Fruit fly (Drosophila melanogaster) whole organism, wandering third instar larva: ENCODE measurements around the gene SIFaR.

Source experiments
- Abd-B ChIP-seq: fragments of >200 bp; optimal IDR thresholded peaks from 2 replicates; lab custom pipeline; 2017; ENCODE audit warnings: missing biosample characterization, missing genetic modification characterization
- CG32264 ChIP-seq: fragments of 200-800 bp; sonication (Bioruptor generic); optimal IDR thresholded peaks from 2 replicates; lab custom pipeline; 2016; ENCODE audit warnings: missing biosample characterization, missing genetic modification characterization
- CG9705 ChIP-seq: fragments of 200-800 bp; sonication (Bioruptor generic); optimal IDR thresholded peaks from 2 replicates; lab custom pipeline; 2018; ENCODE audit warnings: missing biosample characterization, mild to moderate bottlenecking, missing genetic modification characterization
- CrebA ChIP-seq: fragments of 200-800 bp; sonication (Bioruptor generic); optimal IDR thresholded peaks from 2 replicates; lab custom pipeline; 2016; ENCODE audit warnings: missing biosample characterization, mild to moderate bottlenecking, missing genetic modification characterization, borderline replicate concordance
- Dfd ChIP-seq: fragments of >200 bp; optimal IDR thresholded peaks from 2 replicates; lab custom pipeline; 2017; ENCODE audit warnings: missing biosample characterization, missing genetic modification characterization
- Dif ChIP-seq: fragments of 200-275, 200-300 bp; sonication (Bioruptor generic); optimal IDR thresholded peaks from 2 replicates; lab custom pipeline; 2018; ENCODE audit warnings: missing biosample characterization, missing genetic modification characterization; ENCODE audit not compliant: partially characterized antibody
- GATAd ChIP-seq: sonication (Bioruptor generic); optimal IDR thresholded peaks from 2 replicates; lab custom pipeline; 2016; ENCODE audit warnings: missing biosample characterization, missing genetic modification characterization
- HLH106 ChIP-seq: fragments of 200-800 bp; optimal IDR thresholded peaks from 3 replicates; lab custom pipeline; 2019; ENCODE audit warnings: missing biosample characterization, mild to moderate bottlenecking, missing genetic modification characterization, moderate library complexity
- Hnf4 ChIP-seq: fragments of 200-800 bp; sonication (Bioruptor generic); optimal IDR thresholded peaks from 2 replicates; lab custom pipeline; 2016; ENCODE audit warnings: missing biosample characterization, mild to moderate bottlenecking, missing genetic modification characterization
- Hr78 ChIP-seq: fragments of >200 bp; optimal IDR thresholded peaks from 2 replicates; lab custom pipeline; 2017; ENCODE audit warnings: missing biosample characterization, missing genetic modification characterization
- Hr83 ChIP-seq: fragments of 200-300 bp; sonication (Bioruptor generic); optimal IDR thresholded peaks from 2 replicates; lab custom pipeline; 2016; ENCODE audit warnings: missing biosample characterization, mild to moderate bottlenecking, missing genetic modification characterization, moderate library complexity; ENCODE audit not compliant: poor library complexity, severe bottlenecking
- Jra ChIP-seq: sonication (Bioruptor generic); optimal IDR thresholded peaks from 2 replicates; lab custom pipeline; 2016; ENCODE audit warnings: missing biosample characterization, missing genetic modification characterization
- Mio ChIP-seq: sonication (Bioruptor generic); optimal IDR thresholded peaks from 2 replicates; lab custom pipeline; 2016; ENCODE audit warnings: missing biosample characterization, missing genetic modification characterization
- Myc ChIP-seq: fragments of >200 bp; optimal IDR thresholded peaks from 2 replicates; lab custom pipeline; 2017
- N ChIP-seq: fragments of >200 bp; optimal IDR thresholded peaks from 2 replicates; lab custom pipeline; 2018; ENCODE audit warnings: missing biosample characterization, missing external identifiers, missing genetic modification characterization
- OdsH ChIP-seq: fragments of 200-800 bp; sonication (Bioruptor generic); optimal IDR thresholded peaks from 2 replicates; lab custom pipeline; 2016; ENCODE audit warnings: missing biosample characterization, mild to moderate bottlenecking, missing genetic modification characterization
- Rel ChIP-seq, 2 experiments: fragments of 200-800 bp; sonication (Bioruptor generic) in 1 of 2; optimal IDR thresholded peaks; 2 replicates in 1 of 2; 3 replicates in 1 of 2; lab custom pipeline; 2016 to 2019; ENCODE audit warnings: mild to moderate bottlenecking in 2 of 2, missing biosample characterization in 2 of 2, missing genetic modification characterization in 2 of 2, moderate library complexity in 1 of 2
- Sp1 ChIP-seq: fragments of 200-800 bp; sonication (Bioruptor generic); optimal IDR thresholded peaks from 3 replicates; lab custom pipeline; 2019; ENCODE audit warnings: missing biosample characterization, mild to moderate bottlenecking, missing genetic modification characterization, moderate library complexity
- Vsx2 ChIP-seq: fragments of 200-300, 225-300 bp; sonication (Bioruptor generic); optimal IDR thresholded peaks from 2 replicates; lab custom pipeline; 2018; ENCODE audit warnings: missing biosample characterization, missing genetic modification characterization; ENCODE audit not compliant: partially characterized antibody
- br ChIP-seq: fragments of 200-800 bp; sonication (Bioruptor generic); optimal IDR thresholded peaks from 2 replicates; lab custom pipeline; 2016; ENCODE audit warnings: missing biosample characterization, missing genetic modification characterization
- brk ChIP-seq: fragments of 200-800 bp; sonication (Bioruptor generic); optimal IDR thresholded peaks from 2 replicates; lab custom pipeline; 2016; ENCODE audit warnings: missing biosample characterization, mild to moderate bottlenecking, missing genetic modification characterization
- dl ChIP-seq, 2 experiments: fragments of 175-275, 200-275 bp in 1 of 2; fragments of 200-275 bp in 1 of 2; sonication (Bioruptor generic); optimal IDR thresholded peaks; lab custom pipeline; 2018; ENCODE audit warnings: mild to moderate bottlenecking in 2 of 2, missing biosample characterization in 2 of 2, missing genetic modification characterization in 2 of 2, moderate library complexity in 2 of 2; ENCODE audit not compliant: partially characterized antibody in 2 of 2, insufficient read depth in 1 of 2
- dmrt93B ChIP-seq: fragments of 200-800 bp; sonication (Bioruptor generic); optimal IDR thresholded peaks from 2 replicates; lab custom pipeline; 2018; ENCODE audit warnings: missing biosample characterization, mild to moderate bottlenecking, missing genetic modification characterization
- dsf ChIP-seq: sonication (Bioruptor generic); optimal IDR thresholded peaks from 2 replicates; lab custom pipeline; 2016; ENCODE audit warnings: missing biosample characterization, missing genetic modification characterization, borderline replicate concordance
- ey ChIP-seq: fragments of 200-800 bp; sonication (Bioruptor generic); optimal IDR thresholded peaks from 2 replicates; lab custom pipeline; 2016; ENCODE audit warnings: missing biosample characterization, missing genetic modification characterization
- foxo ChIP-seq, 2 experiments: fragments of 200-800 bp; sonication (Bioruptor generic); optimal IDR thresholded peaks; 2 replicates in 1 of 2; 3 replicates in 1 of 2; lab custom pipeline; 2016 to 2017; ENCODE audit warnings: missing biosample characterization in 2 of 2, missing genetic modification characterization in 2 of 2
- fru ChIP-seq: fragments of 200-800 bp; sonication (Bioruptor generic); optimal IDR thresholded peaks from 3 replicates; lab custom pipeline; 2016; ENCODE audit warnings: missing biosample characterization, mild to moderate bottlenecking, missing genetic modification characterization
- h ChIP-seq: fragments of 200-800 bp; sonication (Bioruptor generic); optimal IDR thresholded peaks from 3 replicates; lab custom pipeline; 2016; ENCODE audit warnings: missing biosample characterization, mild to moderate bottlenecking, missing genetic modification characterization
- jim ChIP-seq: fragments of 175-275, 200-325 bp; sonication (Bioruptor generic); optimal IDR thresholded peaks from 2 replicates; lab custom pipeline; 2016; ENCODE audit warnings: missing biosample characterization, mild to moderate bottlenecking, missing genetic modification characterization
- lola ChIP-seq: fragments of >200 bp; optimal IDR thresholded peaks from 2 replicates; lab custom pipeline; 2017; ENCODE audit warnings: missing biosample characterization, missing genetic modification characterization
- pan ChIP-seq: fragments of >200 bp; optimal IDR thresholded peaks from 2 replicates; lab custom pipeline; 2017
- psq ChIP-seq: fragments of 200-800 bp; sonication (Bioruptor generic); optimal IDR thresholded peaks from 3 replicates; lab custom pipeline; 2017; ENCODE audit warnings: missing biosample characterization, mild to moderate bottlenecking, missing genetic modification characterization, moderate library complexity
- rgr ChIP-seq: fragments of 200-800 bp; sonication (Bioruptor generic); optimal IDR thresholded peaks from 3 replicates; lab custom pipeline; 2016; ENCODE audit warnings: missing biosample characterization, mild to moderate bottlenecking, missing genetic modification characterization
- sage ChIP-seq: fragments of 200-800 bp; sonication (Bioruptor generic); optimal IDR thresholded peaks from 2 replicates; lab custom pipeline; 2016; ENCODE audit warnings: missing biosample characterization, mild to moderate bottlenecking, missing genetic modification characterization
- sv ChIP-seq: fragments of 200-800 bp; sonication (Bioruptor generic); optimal IDR thresholded peaks from 3 replicates; lab custom pipeline; 2016; ENCODE audit warnings: missing biosample characterization, missing genetic modification characterization
- tai ChIP-seq: sonication (Bioruptor generic); optimal IDR thresholded peaks from 2 replicates; lab custom pipeline; 2016; ENCODE audit warnings: missing biosample characterization, missing genetic modification characterization
- usp ChIP-seq: fragments of >200 bp; optimal IDR thresholded peaks from 2 replicates; lab custom pipeline; 2017; ENCODE audit warnings: missing biosample characterization, missing genetic modification characterization
- woc ChIP-seq: sonication (Bioruptor generic); optimal IDR thresholded peaks from 2 replicates; lab custom pipeline; 2016; ENCODE audit warnings: missing biosample characterization, mild to moderate bottlenecking, missing genetic modification characterization

SIFaR gene

DNA sequence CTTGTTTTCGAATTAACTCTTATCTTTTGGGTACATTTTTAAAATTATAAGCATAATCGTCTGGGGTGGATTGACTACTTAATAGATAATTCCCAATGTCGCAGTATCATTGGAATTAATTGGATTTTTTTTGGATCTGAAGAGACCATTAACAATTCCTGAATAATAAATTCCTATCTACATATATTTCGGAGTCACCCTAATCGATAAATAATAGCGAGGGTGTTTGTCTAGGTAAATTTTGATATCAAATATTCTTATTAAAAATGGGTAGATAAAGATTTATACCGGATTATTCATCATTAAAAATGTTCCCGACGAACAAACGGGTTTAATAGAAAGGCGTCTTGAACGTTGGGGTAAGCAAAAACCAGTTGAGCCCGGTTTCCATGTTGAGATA lies 18.9 kb downstream of the SIFaR start:
- TF ChIP-seq sv (GFP tag; lab: Kevin White, UChicago) (no peak), ey (GFP tag; lab: Kevin White, UChicago) (no peak)

- TF ChIP-seq Abd-B (GFP tag; lab: Kevin White, UChicago) (no peak), sv (GFP tag; lab: Kevin White, UChicago) (peak; percentile 8), sage (GFP tag; lab: Kevin White, UChicago) (peak; percentile 3), Hr83 (GFP tag; lab: Kevin White, UChicago) (peak; percentile 85), rgr (GFP tag; lab: Kevin White, UChicago) (peak; percentile 57), Jra (GFP tag; lab: Kevin White, UChicago) (peak; percentile 43), fru (GFP tag; lab: Kevin White, UChicago) (peak; percentile 51), Dif (GFP tag; lab: Kevin White, UChicago) (no peak), Hr78 (GFP tag; lab: Kevin White, UChicago) (no peak), Mio (GFP tag; lab: Kevin White, UChicago) (no peak), dsf (GFP tag; lab: Kevin White, UChicago) (no peak), brk (no peak), Myc (no peak), dmrt93B (GFP tag; lab: Kevin White, UChicago) (no peak), GATAd (peak; percentile 59), CG32264 (GFP tag; lab: Kevin White, UChicago) (no peak), Rel (GFP tag; optimal IDR thresholded peaks at IDR 0.05; lab: Kevin White, UChicago) (no peak), Rel (tag; optimal IDR thresholded peaks at IDR 0.05; lab: Kevin White, UChicago) (peak; percentile 51), CG9705 (GFP tag; lab: Kevin White, UChicago) (no peak), foxo (GFP tag; optimal IDR thresholded peaks at IDR 0.05; lab: Kevin White, UChicago) (peak in 1 of 2 experiments; percentile 65), br (GFP tag; lab: Kevin White, UChicago) (peak; percentile 5), Vsx2 (GFP tag; lab: Kevin White, UChicago) (no peak), lola (GFP tag; lab: Kevin White, UChicago) (no peak), usp (no peak), dl (GFP tag; optimal IDR thresholded peaks at IDR 0.05; lab: Kevin White, UChicago; ENCODE audit: insufficient read depth in 1 of 2, partially characterized antibody in 2 of 2) (no peak), HLH106 (tag; lab: Kevin White, UChicago) (peak; percentile 35), tai (GFP tag; lab: Kevin White, UChicago) (no peak), Dfd (no peak), Hnf4 (GFP tag; lab: Kevin White, UChicago) (peak; percentile 75), jim (GFP tag; lab: Kevin White, UChicago) (no peak), N (GFP tag; lab: Kevin White, UChicago) (no peak), Sp1 (peak; percentile 22), psq (GFP tag; lab: Kevin White, UChicago) (peak; percentile 18), ey (GFP tag; lab: Kevin White, UChicago) (no peak), OdsH (GFP tag; lab: Kevin White, UChicago) (peak; percentile 33), woc (GFP tag; lab: Kevin White, UChicago) (no peak), pan (lab: Kevin White, UChicago) (no peak), CrebA (GFP tag; lab: Kevin White, UChicago) (no peak), h (GFP tag; lab: Kevin White, UChicago) (peak; percentile 61)
Observed at dm6 chr3R:21273427-21274038, 20.3 kb downstream of the SIFaR start, which contains the start of gene CG3308. Gene CG3308 (minus strand): TSS chr3R:21273817.
